Worm (Caenorhabditis elegans) whole organism, L1 larva: ENCODE measurements around the gene C16C8.7.
"Not testable (repeated sequence)": the region's sequence is repeated elsewhere in the genome, so short reads cannot be mapped to it uniquely, and the experiment has no call there.

Source experiments
- Y116A8C.19 ChIP-seq: sonication (generic microtip); optimal IDR thresholded peaks from 2 replicates; lab custom pipeline; 2016; ENCODE audit warnings: missing compliant biosample characterization, missing genetic modification characterization, borderline replicate concordance
- aly-2 ChIP-seq: fragments of 150-350 bp; optimal IDR thresholded peaks from 2 replicates; lab custom pipeline; 2014; ENCODE audit warnings: missing biosample characterization, missing genetic modification characterization
- ama-1 ChIP-seq: fragments of 150-350 bp; optimal IDR thresholded peaks from 2 replicates; lab custom pipeline; 2014
- blmp-1 ChIP-seq: fragments of 150-350 bp; optimal IDR thresholded peaks from 2 replicates; lab custom pipeline; 2014; ENCODE audit warnings: missing biosample characterization, missing genetic modification characterization
- ceh-63 ChIP-seq: fragments of 200-800 bp; sonication (Bioruptor generic); optimal IDR thresholded peaks from 2 replicates; lab custom pipeline; 2018; ENCODE audit warnings: mild to moderate bottlenecking, missing genetic modification characterization, missing compliant biosample characterization
- ceh-8 ChIP-seq: fragments of 200-800 bp; sonication (Bioruptor generic); optimal IDR thresholded peaks from 2 replicates; lab custom pipeline; 2018; ENCODE audit warnings: mild to moderate bottlenecking, missing genetic modification characterization, moderate library complexity, missing compliant biosample characterization
- ceh-88 ChIP-seq: fragments of 200-800 bp; sonication (Bioruptor generic); IDR thresholded peaks from 2 replicates; pipeline ENCODE4 v1.3.6; 2022; ENCODE audit warnings: missing genetic modification characterization, missing compliant biosample characterization
- ceh-90 ChIP-seq: sonication (generic microtip); optimal IDR thresholded peaks from 2 replicates; lab custom pipeline; 2016; ENCODE audit warnings: missing genetic modification characterization, missing compliant biosample characterization
- ces-1 ChIP-seq: fragments of 150-350 bp; optimal IDR thresholded peaks from 2 replicates; lab custom pipeline; 2014; ENCODE audit warnings: missing biosample characterization, missing genetic modification reagents, missing genetic modification characterization
- efl-1 ChIP-seq, 4 experiments: fragments of 150-350 bp; optimal IDR thresholded peaks in 3 of 4; peaks in 1 of 4; 1 replicate in 1 of 4; 2 replicates in 3 of 4; lab custom pipeline; 2014; ENCODE audit warnings: missing biosample characterization in 2 of 4, missing genetic modification characterization in 2 of 4, missing genetic modification reagents in 2 of 4
- fkh-8 ChIP-seq: sonication (generic microtip); optimal IDR thresholded peaks from 2 replicates; lab custom pipeline; 2016; ENCODE audit warnings: mild to moderate bottlenecking, missing genetic modification characterization, missing compliant biosample characterization
- hlh-17 ChIP-seq: fragments of 200-800 bp; sonication (Bioruptor generic); optimal IDR thresholded peaks from 2 replicates; lab custom pipeline; 2018; ENCODE audit warnings: missing genetic modification characterization, mild to moderate bottlenecking, missing compliant biosample characterization, moderate library complexity, borderline replicate concordance
- hlh-4 ChIP-seq: sonication (generic microtip); optimal IDR thresholded peaks from 2 replicates; lab custom pipeline; 2016; ENCODE audit warnings: mild to moderate bottlenecking, missing genetic modification characterization, missing compliant biosample characterization
- isw-1 ChIP-seq: fragments of 200-800 bp; sonication (Bioruptor generic); IDR thresholded peaks from 2 replicates; pipeline ENCODE4 v1.3.6; 2022; ENCODE audit warnings: missing genetic modification characterization, missing compliant biosample characterization
- lin-14 ChIP-seq: fragments of 200-800 bp; sonication (Bioruptor generic); optimal IDR thresholded peaks from 2 replicates; lab custom pipeline; 2018; ENCODE audit warnings: mild to moderate bottlenecking, missing genetic modification characterization, moderate library complexity, missing compliant biosample characterization
- lin-39 ChIP-seq: fragments of 150-350 bp; optimal IDR thresholded peaks from 2 replicates; lab custom pipeline; 2014; ENCODE audit warnings: missing biosample characterization, missing genetic modification reagents, missing genetic modification characterization
- lsy-2 ChIP-seq, 2 experiments: fragments of 150-350 bp; optimal IDR thresholded peaks; 2 replicates each; lab custom pipeline; 2014; ENCODE audit warnings: missing biosample characterization in 2 of 2, missing genetic modification characterization in 2 of 2
- mef-2 ChIP-seq: fragments of 150-350 bp; optimal IDR thresholded peaks from 2 replicates; lab custom pipeline; 2014; ENCODE audit warnings: missing biosample characterization, missing genetic modification characterization
- nhr-20 ChIP-seq: sonication (generic microtip); optimal IDR thresholded peaks from 2 replicates; lab custom pipeline; 2016; ENCODE audit warnings: mild to moderate bottlenecking, missing genetic modification characterization, missing compliant biosample characterization
- nhr-71 ChIP-seq: sonication (generic microtip); optimal IDR thresholded peaks from 2 replicates; lab custom pipeline; 2016; ENCODE audit warnings: mild to moderate bottlenecking, missing genetic modification characterization, moderate library complexity, missing compliant biosample characterization
- nhr-76 ChIP-seq: sonication (generic microtip); optimal IDR thresholded peaks from 2 replicates; lab custom pipeline; 2017; ENCODE audit warnings: missing biosample characterization, missing genetic modification characterization
- nhr-77 ChIP-seq: fragments of 150-350 bp; optimal IDR thresholded peaks from 2 replicates; lab custom pipeline; 2014; ENCODE audit warnings: missing biosample characterization, missing genetic modification characterization
- pax-3 ChIP-seq: fragments of 200-800 bp; sonication (Bioruptor generic); optimal IDR thresholded peaks from 2 replicates; lab custom pipeline; 2018; ENCODE audit warnings: mild to moderate bottlenecking, missing genetic modification characterization, moderate library complexity, missing compliant biosample characterization
- snu-23 ChIP-seq: sonication (generic microtip); optimal IDR thresholded peaks from 2 replicates; lab custom pipeline; 2016; ENCODE audit warnings: missing genetic modification characterization, missing compliant biosample characterization
- sox-4 ChIP-seq: sonication (generic microtip); optimal IDR thresholded peaks from 2 replicates; lab custom pipeline; 2016; ENCODE audit warnings: missing genetic modification characterization, missing compliant biosample characterization
- sup-37 ChIP-seq: fragments of 200-800 bp; sonication (Bioruptor generic); optimal IDR thresholded peaks from 2 replicates; lab custom pipeline; 2018; ENCODE audit warnings: mild to moderate bottlenecking, missing genetic modification characterization, missing compliant biosample characterization
- xbp-1 ChIP-seq: sonication (generic microtip); optimal IDR thresholded peaks from 2 replicates; lab custom pipeline; 2016; ENCODE audit warnings: missing genetic modification characterization, missing compliant biosample characterization
- zip-4 ChIP-seq: fragments of 200-800 bp; sonication (Bioruptor generic); optimal IDR thresholded peaks from 2 replicates; lab custom pipeline; 2018; ENCODE audit warnings: mild to moderate bottlenecking, missing genetic modification characterization, moderate library complexity, missing compliant biosample characterization
- ztf-4 ChIP-seq: fragments of 150-350 bp; optimal IDR thresholded peaks from 2 replicates; lab custom pipeline; 2014; ENCODE audit warnings: missing biosample characterization, missing genetic modification characterization

The C16C8.7 gene

ce11 chrII:3461586-3461985 lies 1.6 kb upstream of the C16C8.7 start, which contains the start of gene C16C8.8:
Gene C16C8.8 (minus strand): TSS chrII:3461686.
- TF ChIP-seq ceh-63 (GFP tag; lab: Kevin White, UChicago) = no peak
- no peak for TF ChIP-seq nhr-20

DNA sequence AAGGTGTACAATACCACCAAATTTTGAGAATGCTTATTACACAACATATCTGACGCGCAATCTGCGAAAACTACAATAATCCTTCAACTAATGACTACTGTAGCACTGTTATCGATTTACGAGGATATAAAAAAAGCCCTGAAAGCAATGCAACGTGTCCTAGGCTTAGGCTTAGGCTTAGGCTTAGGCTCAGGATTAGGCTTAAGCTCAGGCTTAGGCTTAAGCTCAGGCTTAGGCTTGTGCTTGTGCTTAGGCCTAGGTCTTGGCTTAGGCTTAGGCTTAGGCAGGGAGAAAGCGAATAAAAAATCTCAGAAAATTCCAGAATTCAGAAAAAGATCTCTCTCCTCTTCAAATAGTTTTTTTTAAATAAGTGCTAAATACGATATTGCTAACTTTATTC lies 749 bp downstream of the C16C8.7 start:
- TF ChIP-seq mef-2 (tag; lab: Kevin White, UChicago) = no peak
- no peak for TF ChIP-seq ceh-90 (tag; lab: Kevin White, UChicago)

DNA sequence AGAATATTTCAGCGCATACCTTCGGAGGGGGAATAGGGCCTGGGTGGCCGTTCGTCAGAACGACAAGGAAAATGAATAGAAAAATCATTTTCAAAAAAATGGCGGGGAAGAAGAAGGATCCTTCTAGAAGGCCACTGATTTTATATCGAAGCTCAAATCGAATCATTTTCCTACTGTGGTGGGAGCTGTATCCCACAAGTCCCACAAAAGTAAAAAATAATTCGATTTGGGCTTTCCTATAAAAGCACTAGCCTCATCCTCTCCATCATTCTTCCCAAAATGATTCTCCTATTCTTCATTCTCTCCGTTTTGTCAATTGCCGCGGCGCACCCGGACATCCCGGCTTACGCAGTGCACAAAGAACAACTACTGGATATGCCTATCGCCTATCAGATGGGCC lies 1.7 kb downstream of the C16C8.7 start, which contains the start of the genes C16C8.26 and C16C8.19:
C16C8.26 (minus strand) TSS at position 101 of the 400 bp plus-strand sequence.
C16C8.19 (plus strand) TSS at position 279 of the 400 bp plus-strand sequence.
- TF ChIP-seq nhr-76 (tag; lab: Kevin White, UChicago) (no peak), lsy-2 (tag; optimal IDR thresholded peaks at IDR 0.05; lab: Kevin White, UChicago) (no peak), isw-1 (GFP tag; lab: Robert Waterston, UW) (no peak), Y116A8C.19 (tag; lab: Kevin White, UChicago) (no peak)

- TF ChIP-seq hlh-4 (tag; lab: Kevin White, UChicago) = no peak
- TF ChIP-seq mef-2 (tag; lab: Kevin White, UChicago) = no peak
- TF ChIP-seq zip-4 (GFP tag; lab: Kevin White, UChicago) = no peak
- TF ChIP-seq lin-14 (GFP tag; lab: Kevin White, UChicago) = no peak
- no peak for TF ChIP-seq aly-2 (tag; lab: Kevin White, UChicago)
- TF ChIP-seq efl-1 (optimal IDR thresholded peaks at IDR 0.05; lab: Kevin White, UChicago) = no peak
- TF ChIP-seq efl-1 (GFP tag; optimal IDR thresholded peaks at IDR 0.05 in 1 of 2; lab: Kevin White, UChicago) = no peak
- no peak for TF ChIP-seq ztf-4
Measured at ce11 chrII:3453521-3453920, 6.4 kb downstream of the C16C8.7 start, which contains the start of gene C16C8.11. Gene C16C8.11 (plus strand): TSS chrII:3453708.

- no peak for TF ChIP-seq Y116A8C.19 (tag; lab: Kevin White, UChicago)
- no peak for TF ChIP-seq snu-23 (GFP tag; lab: Kevin White, UChicago)
- no peak for TF ChIP-seq ceh-8 (GFP tag; lab: Kevin White, UChicago)
- TF ChIP-seq efl-1 (optimal IDR thresholded peaks at IDR 0.05; lab: Kevin White, UChicago) = no peak
- TF ChIP-seq efl-1 (GFP tag; optimal IDR thresholded peaks at IDR 0.05 in 1 of 2; lab: Kevin White, UChicago) = no peak
- TF ChIP-seq pax-3 (tag; lab: Kevin White, UChicago) = no peak
- TF ChIP-seq xbp-1 (tag; lab: Kevin White, UChicago) = no peak
- no peak for TF ChIP-seq nhr-20
- TF ChIP-seq nhr-71 (tag; lab: Kevin White, UChicago) = no peak
- TF ChIP-seq ces-1 (GFP tag; lab: Kevin White, UChicago) = no peak
- no peak for TF ChIP-seq hlh-17 (GFP tag; lab: Kevin White, UChicago)
- TF ChIP-seq fkh-8 (tag; lab: Kevin White, UChicago) = no peak
- no peak for TF ChIP-seq mef-2 (tag; lab: Kevin White, UChicago)
- TF ChIP-seq hlh-4 (tag; lab: Kevin White, UChicago) = no peak
- TF ChIP-seq sup-37 (GFP tag; lab: Kevin White, UChicago) = no peak
- no peak for TF ChIP-seq sox-4 (tag; lab: Kevin White, UChicago)
- no peak for TF ChIP-seq ama-1 (lab: Kevin White, UChicago)
- no peak for TF ChIP-seq lin-39 (tag; lab: Kevin White, UChicago)
Measured at ce11 chrII:3452421-3452820, 7.5 kb downstream of the C16C8.7 start, which contains the start of gene C16C8.12. Gene C16C8.12 (plus strand): TSS chrII:3452721.

DNA sequence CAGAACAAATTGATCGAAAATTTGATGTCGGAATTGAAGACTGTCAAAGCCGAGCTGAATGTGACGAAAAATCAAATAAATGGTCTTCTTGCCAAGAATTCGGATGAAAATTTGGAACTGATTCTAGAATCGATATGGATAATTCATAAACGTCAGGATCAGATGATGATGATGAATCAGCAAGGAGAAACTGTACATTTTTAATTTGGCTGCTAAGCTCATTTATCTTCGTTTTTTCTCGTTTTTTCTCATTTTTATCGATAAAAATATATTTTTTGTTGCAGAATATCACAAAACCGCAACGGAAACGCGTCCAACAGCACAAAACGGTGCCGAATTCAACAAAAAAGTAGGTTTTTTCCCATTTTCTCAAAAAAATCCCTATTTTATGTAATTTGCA lies 10.4 kb downstream of the C16C8.7 start, which contains the start of gene C16C8.14:
C16C8.14 (plus strand) TSS at position 301 of the 400 bp plus-strand sequence.
- TF ChIP-seq nhr-77 (tag; lab: Kevin White, UChicago); blmp-1 (tag; lab: Kevin White, UChicago); ceh-88 (GFP tag; lab: Robert Waterston, UW): not testable (repeated sequence)
